Worm (Caenorhabditis elegans) whole organism, L4 larva: ENCODE data around the gene nkcc-1.

Source experiments
- ces-1 ChIP-seq: fragments of 150-350 bp; sonication (generic microtip); optimal IDR thresholded peaks from 4 replicates; lab custom pipeline; 2014; ENCODE audit warnings: missing biosample characterization, missing genetic modification reagents, missing genetic modification characterization
- daf-12 ChIP-seq: fragments of 150-350 bp; optimal IDR thresholded peaks from 2 replicates; lab custom pipeline; 2014; ENCODE audit warnings: missing biosample characterization, missing genetic modification reagents, missing genetic modification characterization
- daf-19 ChIP-seq: fragments of 200-800 bp; sonication (Bioruptor generic); conservative IDR thresholded peaks from 2 replicates; pipeline ENCODE4 v1.3.6; 2022; ENCODE audit warnings: missing genetic modification characterization, missing compliant biosample characterization
- nhr-11 ChIP-seq: fragments of 150-350 bp; optimal IDR thresholded peaks from 2 replicates; lab custom pipeline; 2014; ENCODE audit warnings: missing biosample characterization, missing genetic modification characterization
- nhr-77 ChIP-seq: fragments of 150-350 bp; optimal IDR thresholded peaks from 2 replicates; lab custom pipeline; 2014; ENCODE audit warnings: missing biosample characterization, missing genetic modification characterization
- snpc-4 ChIP-seq: fragments of 150-350 bp; optimal IDR thresholded peaks from 2 replicates; lab custom pipeline; 2014; ENCODE audit warnings: missing biosample characterization, missing genetic modification characterization

- TF ChIP-seq ces-1 (GFP tag; lab: Kevin White, UChicago) (no peak), daf-12 (tag; lab: Kevin White, UChicago) (no peak), nhr-77 (tag; lab: Kevin White, UChicago) (no peak), nhr-11 (tag; lab: Kevin White, UChicago) (no peak), daf-19 (GFP tag; lab: Robert Waterston, UW) (no peak), snpc-4 (tag; lab: Kevin White, UChicago) (no peak)
Observed at ce11 chrIV:14107647-14108046, 16.2 kb downstream of the nkcc-1 start.
